Fruit fly (Drosophila melanogaster): ENCODE data around the gene und.

- no peak for TF ChIP-seq CG34367 (tag; optimal IDR thresholded peaks at IDR 0.05)
- TF ChIP-seq CG9948 (tag; optimal IDR thresholded peaks at IDR 0.05) = no peak
- no peak for TF ChIP-seq Snoo (tag; optimal IDR thresholded peaks at IDR 0.05)
- peak; percentile 91 for TF ChIP-seq CG8159 (tag; optimal IDR thresholded peaks at IDR 0.05)
- TF ChIP-seq CG4496 (GFP tag; IDR thresholded peaks at IDR 0.05) = no peak
- TF ChIP-seq gl (tag; optimal IDR thresholded peaks at IDR 0.05) = no peak
- no peak for TF ChIP-seq CG8301 (tag; optimal IDR thresholded peaks at IDR 0.05)
- no peak for TF ChIP-seq Pif1A (GFP tag; optimal IDR thresholded peaks at IDR 0.05)
- no peak for TF ChIP-seq CG32121 (GFP tag; IDR thresholded peaks at IDR 0.05)
- no peak for TF ChIP-seq CG12605 (GFP tag; IDR thresholded peaks at IDR 0.05)
Observed at dm6 chr2L:9784468-9784867, 21.3 kb downstream of the und start.
